Worm (Caenorhabditis elegans): ENCODE measurements around the gene W02D7.6.

ce11 chrV:8295866-8296265 lies 5.4 kb downstream of the W02D7.6 start, which contains the start of gene smex-1:
- no peak for TF ChIP-seq unc-62 (GFP tag; optimal IDR thresholded peaks at IDR 0.05 in 1 of 2)
- no peak for TF ChIP-seq unc-62 (tag; optimal IDR thresholded peaks at IDR 0.05)
- no peak for TF ChIP-seq zag-1 (tag; optimal IDR thresholded peaks at IDR 0.05)
- no peak for TF ChIP-seq tag-97 (GFP tag; IDR thresholded peaks at IDR 0.05)
- TF ChIP-seq lin-39 (tag; optimal IDR thresholded peaks at IDR 0.05) = no peak
- no peak for TF ChIP-seq spr-1 (tag; optimal IDR thresholded peaks at IDR 0.05)
- no peak for TF ChIP-seq jun-1 (tag; optimal IDR thresholded peaks at IDR 0.05)
- TF ChIP-seq skn-1 (tag; optimal IDR thresholded peaks at IDR 0.05) = no peak
- TF ChIP-seq aly-2 (tag; optimal IDR thresholded peaks at IDR 0.05) = no peak
- TF ChIP-seq hlh-30 (tag; optimal IDR thresholded peaks at IDR 0.05; ENCODE audit: insufficient read depth) = no peak
- no peak for TF ChIP-seq egl-27 (tag; optimal IDR thresholded peaks at IDR 0.05)
- no peak for TF ChIP-seq lir-3 (tag; optimal IDR thresholded peaks at IDR 0.05)
- TF ChIP-seq nhr-28 (tag; optimal IDR thresholded peaks at IDR 0.05) = no peak
